Worm (Caenorhabditis elegans) whole organism, late embryonic: ENCODE results near the gene rps-8.

Experiments
- F13H6.1 ChIP-seq: sonication (generic microtip); optimal IDR thresholded peaks from 2 replicates; lab custom pipeline; 2016; ENCODE audit warnings: missing genetic modification characterization, missing compliant biosample characterization
- ama-1 ChIP-seq: fragments of 150-350 bp; optimal IDR thresholded peaks from 2 replicates; lab custom pipeline; 2014
- ceh-14 ChIP-seq: sonication (generic microtip); optimal IDR thresholded peaks from 2 replicates; lab custom pipeline; 2016; ENCODE audit warnings: missing genotype, missing genetic modification characterization, missing compliant biosample characterization
- fkh-10 ChIP-seq: fragments of 150-350 bp; optimal IDR thresholded peaks from 2 replicates; lab custom pipeline; 2014; ENCODE audit warnings: missing biosample characterization, missing genetic modification reagents, missing genetic modification characterization
- hlh-15 ChIP-seq: sonication (generic microtip); optimal IDR thresholded peaks from 2 replicates; lab custom pipeline; 2016; ENCODE audit warnings: missing genetic modification characterization, missing compliant biosample characterization
- hlh-30 ChIP-seq: sonication (generic microtip); optimal IDR thresholded peaks from 2 replicates; lab custom pipeline; 2017; ENCODE audit warnings: antibody characterized with exemption, missing genetic modification characterization, missing compliant biosample characterization; ENCODE audit not compliant: insufficient read depth
- nfya-1 ChIP-seq: sonication (generic microtip); optimal IDR thresholded peaks from 2 replicates; lab custom pipeline; 2017; ENCODE audit warnings: missing genetic modification characterization, mild to moderate bottlenecking, missing compliant biosample characterization, antibody characterized with exemption, moderate library complexity
- odd-2 ChIP-seq: sonication (generic microtip); optimal IDR thresholded peaks from 2 replicates; lab custom pipeline; 2017; ENCODE audit warnings: antibody characterized with exemption, mild to moderate bottlenecking, missing genetic modification characterization, missing compliant biosample characterization
- rnt-1 ChIP-seq: sonication (generic microtip); optimal IDR thresholded peaks from 2 replicates; lab custom pipeline; 2016; ENCODE audit warnings: missing genetic modification characterization, missing compliant biosample characterization
- sox-4 ChIP-seq: sonication (generic microtip); optimal IDR thresholded peaks from 2 replicates; lab custom pipeline; 2017; ENCODE audit warnings: mild to moderate bottlenecking, missing genetic modification characterization, inconsistent platforms, missing compliant biosample characterization
- tbx-2 ChIP-seq: sonication (generic microtip); optimal IDR thresholded peaks from 2 replicates; lab custom pipeline; 2016; ENCODE audit warnings: missing genetic modification characterization, missing compliant biosample characterization
- unc-42 ChIP-seq: sonication (generic microtip); optimal IDR thresholded peaks from 2 replicates; lab custom pipeline; 2016; ENCODE audit warnings: missing genotype, missing genetic modification characterization, missing compliant biosample characterization

DNA sequence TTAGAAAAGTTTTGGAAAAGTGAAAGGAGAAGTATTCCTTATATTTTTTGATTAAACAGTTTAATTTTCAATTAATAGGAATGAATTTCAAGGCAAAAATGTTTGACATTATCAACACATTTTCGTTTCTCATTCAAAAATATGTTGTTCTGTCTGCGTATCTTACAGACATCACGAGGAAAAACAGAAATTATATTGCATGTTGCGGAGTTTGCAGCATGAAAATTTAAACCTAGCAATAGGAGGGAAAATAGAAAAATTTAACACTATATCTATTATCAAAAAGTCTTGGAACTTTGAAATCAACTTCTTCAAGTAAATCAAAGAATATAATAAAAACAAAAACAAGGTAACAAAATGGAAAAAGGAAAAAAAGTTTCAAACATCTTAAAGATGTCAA, 22.6 kb downstream of the rps-8 start:
- TF ChIP-seq rnt-1 (tag; lab: Kevin White, UChicago) (no peak), ceh-14 (tag; lab: Kevin White, UChicago) (no peak), nfya-1 (tag; lab: Kevin White, UChicago) (no peak), odd-2 (tag; lab: Kevin White, UChicago) (no peak), hlh-15 (tag; lab: Kevin White, UChicago) (no peak), fkh-10 (GFP tag; lab: Kevin White, UChicago) (no peak), hlh-30 (tag; lab: Kevin White, UChicago) (no peak), ama-1 (lab: Kevin White, UChicago) (no peak), tbx-2 (no peak), F13H6.1 (tag; lab: Kevin White, UChicago) (no peak), sox-4 (tag; lab: Kevin White, UChicago) (no peak), unc-42 (no peak)
